Fruit fly (Drosophila melanogaster): ENCODE results near the gene CG13398.

The CG13398 gene

DNA sequence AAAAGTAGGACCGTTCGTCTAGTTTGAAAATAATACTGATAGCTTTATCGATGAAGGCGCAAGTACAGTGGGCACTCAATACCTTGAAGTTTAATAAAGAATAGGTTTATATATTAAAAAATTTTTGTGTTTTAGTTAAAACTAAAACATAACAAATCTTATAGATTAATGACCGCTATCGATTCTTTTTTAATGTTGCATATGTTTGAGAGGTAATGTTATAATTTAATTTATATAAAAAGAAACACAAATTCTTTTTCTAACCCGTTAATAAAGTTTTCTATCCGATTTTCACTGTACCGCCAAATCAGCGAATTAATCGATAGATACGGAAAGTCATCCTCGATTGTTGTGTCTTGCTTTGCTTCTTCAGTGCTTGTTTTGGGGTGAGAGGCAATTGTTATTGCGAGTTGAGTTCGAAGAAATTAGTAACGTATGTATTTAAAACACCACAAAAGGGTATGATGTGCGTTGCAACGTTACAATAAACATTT is 30.9 kb downstream of the CG13398 start, which contains the start of the genes Dad1 and CG13384 (continued):
- TF ChIP-seq CG3847 (GFP tag; IDR thresholded peaks at IDR 0.05) (peak; percentile 94), Bdp1 (GFP tag; optimal IDR thresholded peaks at IDR 0.05) (peak; percentile 63), E2f1 (GFP tag; IDR thresholded peaks at IDR 0.05) (peak; percentile 93), CG13894 (tag; optimal IDR thresholded peaks at IDR 0.05) (peak; percentile 96), prd (optimal IDR thresholded peaks at IDR 0.05) (no peak), prd (GFP tag; IDR thresholded peaks at IDR 0.05) (peak; percentile 95), psq (GFP tag; optimal IDR thresholded peaks at IDR 0.05) (peak; percentile 84), Mes4 (GFP tag; optimal IDR thresholded peaks at IDR 0.05) (peak; percentile 29), CG15269 (tag; optimal IDR thresholded peaks at IDR 0.05) (peak; percentile 96), sens-2 (GFP tag; IDR thresholded peaks at IDR 0.05) (no peak), Asciz (GFP tag; optimal IDR thresholded peaks at IDR 0.05) (peak; percentile 80), danr (GFP tag; IDR thresholded peaks at IDR 0.05) (peak; percentile 89), CG14965 (GFP tag; optimal IDR thresholded peaks at IDR 0.05; ENCODE audit: borderline replicate concordance) (no peak), H15 (GFP tag; IDR thresholded peaks at IDR 0.05) (peak; percentile 64; the same call in 1 of the 3 replicates), crp (GFP tag; optimal IDR thresholded peaks at IDR 0.05) (peak in 1 of 2 experiments; percentile 58), CG16815 (GFP tag; optimal IDR thresholded peaks at IDR 0.05) (peak; percentile 92), kah (GFP tag; optimal IDR thresholded peaks at IDR 0.05) (peak; percentile 79), Deaf1 (tag; optimal IDR thresholded peaks at IDR 0.05) (peak; percentile 79), CG6175 (GFP tag; IDR thresholded peaks at IDR 0.05) (peak; percentile 80; the same call in 2 of the 3 replicates), HmgZ (tag; optimal IDR thresholded peaks at IDR 0.05) (peak; percentile 86), CG9215 (GFP tag; IDR thresholded peaks at IDR 0.05) (peak; percentile 94), CG8765 (GFP tag; IDR thresholded peaks at IDR 0.05) (peak; percentile 78; the same call in 1 of the 2 replicates), CG2875 (GFP tag; optimal IDR thresholded peaks at IDR 0.05) (peak; percentile 66), pho (GFP tag; optimal IDR thresholded peaks at IDR 0.05) (peak; percentile 81), fd96Cb (tag; optimal IDR thresholded peaks at IDR 0.05) (peak; percentile 90), sima (GFP tag; optimal IDR thresholded peaks at IDR 0.05) (no peak), CG31441 (GFP tag; IDR thresholded peaks at IDR 0.05) (peak; percentile 97), otp (GFP tag; IDR thresholded peaks at IDR 0.05) (0 out of 3 replicates have a peak, but pooled peaks have one; percentile 55), Nf-YB (GFP tag; optimal IDR thresholded peaks at IDR 0.05) (peak; percentile 81), nerfin-2 (GFP tag; IDR thresholded peaks at IDR 0.05; ENCODE audit: partially characterized antibody) (no peak), jigr1 (GFP tag; IDR thresholded peaks at IDR 0.05) (peak; percentile 73; the same call in 2 of the 3 replicates), chm (GFP tag; IDR thresholded peaks at IDR 0.05) (peak; percentile 70; the same call in 1 of the 2 replicates), Fer2 (tag; optimal IDR thresholded peaks at IDR 0.05) (peak; percentile 94), CG14441 (GFP tag; IDR thresholded peaks at IDR 0.05) (peak; percentile 87), CG4820 (GFP tag; optimal IDR thresholded peaks at IDR 0.05) (peak; percentile 83), NK7.1 (GFP tag; optimal IDR thresholded peaks at IDR 0.05) (no peak), hb (GFP tag; IDR thresholded peaks at IDR 0.05; ENCODE audit: partially characterized antibody) (no peak), tin (GFP tag; optimal IDR thresholded peaks at IDR 0.05) (peak; percentile 91), Fer1 (GFP tag; optimal IDR thresholded peaks at IDR 0.05) (peak; percentile 95), eyg (GFP tag; optimal IDR thresholded peaks at IDR 0.05) (no peak), vvl (GFP tag; IDR thresholded peaks at IDR 0.05) (peak; percentile 95), CG10462 (GFP tag; optimal IDR thresholded peaks at IDR 0.05) (peak; percentile 81), CG15073 (GFP tag; optimal IDR thresholded peaks at IDR 0.05) (peak; percentile 43), CG14710 (tag; optimal IDR thresholded peaks at IDR 0.05) (peak; percentile 96), gce (GFP tag; IDR thresholded peaks at IDR 0.05) (peak; percentile 40; the same call in 1 of the 3 replicates), CG13123 (GFP tag; optimal IDR thresholded peaks at IDR 0.05) (peak; percentile 77), CG16863 (GFP tag; optimal IDR thresholded peaks at IDR 0.05) (peak; percentile 28), oc (tag; optimal IDR thresholded peaks at IDR 0.05) (peak; percentile 91), CG10274 (GFP tag; optimal IDR thresholded peaks at IDR 0.05) (peak; percentile 50), CG15696 (tag; optimal IDR thresholded peaks at IDR 0.05) (peak; percentile 94), Taf1 (GFP tag; IDR thresholded peaks at IDR 0.05) (peak; percentile 83)

Data from whole organism, embryonic.